Worm (Caenorhabditis elegans) whole organism, L3 larva: ENCODE data around the gene zhit-2.

Experiments
- aly-2 ChIP-seq: fragments of 150-350 bp; optimal IDR thresholded peaks from 2 replicates; lab custom pipeline; 2014; ENCODE audit warnings: missing biosample characterization, missing genetic modification characterization
- ceh-82 ChIP-seq: fragments of 150-350 bp; optimal IDR thresholded peaks from 2 replicates; lab custom pipeline; 2014; ENCODE audit warnings: missing biosample characterization, missing genetic modification characterization
- elt-1 ChIP-seq: fragments of 150-350 bp; optimal IDR thresholded peaks from 2 replicates; lab custom pipeline; 2014; ENCODE audit warnings: missing biosample characterization, missing genetic modification characterization
- elt-3 ChIP-seq, 3 experiments: fragments of 150-350 bp in 1 of 3; sonication (generic microtip) in 2 of 3; optimal IDR thresholded peaks; 2 replicates in 2 of 3; 4 replicates in 1 of 3; lab custom pipeline; 2014 to 2017; ENCODE audit warnings: missing biosample characterization in 3 of 3, missing genetic modification characterization in 3 of 3
- fkh-2 ChIP-seq: fragments of 150-350 bp; optimal IDR thresholded peaks from 2 replicates; lab custom pipeline; 2014; ENCODE audit warnings: missing biosample characterization, missing genetic modification reagents, missing genetic modification characterization
- nhr-11 ChIP-seq: fragments of 150-350 bp; optimal IDR thresholded peaks from 2 replicates; lab custom pipeline; 2014; ENCODE audit warnings: missing biosample characterization, missing genetic modification characterization
- nhr-12 ChIP-seq: fragments of 150-350 bp; optimal IDR thresholded peaks from 2 replicates; lab custom pipeline; 2014; ENCODE audit warnings: missing biosample characterization, missing genetic modification characterization
- nhr-28 ChIP-seq: fragments of 150-350 bp; optimal IDR thresholded peaks from 2 replicates; lab custom pipeline; 2014; ENCODE audit warnings: missing biosample characterization, missing genetic modification characterization
- nhr-77 ChIP-seq: fragments of 150-350 bp; optimal IDR thresholded peaks from 2 replicates; lab custom pipeline; 2014; ENCODE audit warnings: missing biosample characterization, missing genetic modification characterization
- snpc-4 ChIP-seq: fragments of 150-350 bp; optimal IDR thresholded peaks from 2 replicates; lab custom pipeline; 2014; ENCODE audit warnings: missing biosample characterization, missing genetic modification characterization
- tbx-2 ChIP-seq: sonication (generic microtip); optimal IDR thresholded peaks from 2 replicates; lab custom pipeline; 2016; ENCODE audit warnings: mild to moderate bottlenecking, missing genetic modification characterization, missing compliant biosample characterization
- unc-39 ChIP-seq: sonication (generic microtip); optimal IDR thresholded peaks from 4 replicates; lab custom pipeline; 2017; ENCODE audit warnings: missing biosample characterization, missing genetic modification characterization

DNA sequence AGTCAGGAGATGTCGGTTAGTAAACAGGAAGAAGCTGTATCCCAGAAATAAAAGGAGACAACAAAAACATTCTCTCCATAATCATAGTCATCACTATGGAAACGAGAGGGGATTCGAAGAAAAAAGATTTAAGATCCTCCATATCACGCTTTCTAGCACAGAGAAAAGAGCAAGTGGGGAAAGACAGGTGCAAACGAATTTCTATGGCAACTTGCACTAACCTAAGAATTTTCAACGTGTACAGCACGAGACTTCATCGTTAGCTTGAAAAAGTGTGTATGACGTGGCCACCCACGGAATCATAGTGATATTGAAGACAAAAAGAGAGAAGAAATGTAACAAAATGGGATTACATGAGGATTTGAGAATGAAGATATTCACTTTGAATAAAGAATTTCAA is 23.3 kb downstream of the zhit-2 start:
- TF ChIP-seq elt-1 (no peak), unc-39 (tag; lab: Kevin White, UChicago) (no peak), nhr-28 (tag; lab: Kevin White, UChicago) (no peak), snpc-4 (tag; lab: Kevin White, UChicago) (no peak), nhr-77 (tag; lab: Kevin White, UChicago) (no peak), aly-2 (tag; lab: Kevin White, UChicago) (no peak), tbx-2 (no peak), elt-3 (tag; optimal IDR thresholded peaks at IDR 0.05; lab: Kevin White, UChicago) (no peak), fkh-2 (no peak), ceh-82 (tag; lab: Kevin White, UChicago) (no peak), nhr-12 (tag; lab: Kevin White, UChicago) (no peak), nhr-11 (no peak)
